Fruit fly (Drosophila melanogaster) whole organism, embryonic: ENCODE measurements around the gene CG7483.

ENCODE experiments used
- CG1024 ChIP-seq: fragments of 200-800 bp; sonication (Bioruptor generic); IDR thresholded peaks from 2 replicates; pipeline ENCODE4 v1.3.6; 2022; ENCODE audit warnings: missing biosample characterization, missing genetic modification characterization
- CG10431 ChIP-seq: fragments of 200-800 bp; sonication (Bioruptor generic); optimal IDR thresholded peaks from 3 replicates; lab custom pipeline; 2018; ENCODE audit warnings: missing biosample characterization, mild to moderate bottlenecking, missing genetic modification characterization
- CG13424 ChIP-seq: fragments of 200-800 bp; sonication (Bioruptor generic); optimal IDR thresholded peaks from 2 replicates; lab custom pipeline; 2019; ENCODE audit warnings: missing biosample characterization, mild to moderate bottlenecking, missing genetic modification characterization, moderate library complexity
- CG14050 ChIP-seq: fragments of 200-800 bp; sonication (Bioruptor generic); IDR thresholded peaks from 3 replicates; pipeline ENCODE4 v1.3.6; 2022; ENCODE audit warnings: missing biosample characterization, missing genetic modification characterization
- CG15011 ChIP-seq: fragments of 200-800 bp; sonication (Bioruptor generic); optimal IDR thresholded peaks from 3 replicates; lab custom pipeline; 2018; ENCODE audit warnings: missing biosample characterization, mild to moderate bottlenecking, missing genetic modification characterization
- CG17912 ChIP-seq: fragments of 200-800 bp; sonication (Bioruptor generic); optimal IDR thresholded peaks from 2 replicates; lab custom pipeline; 2018; ENCODE audit warnings: missing biosample characterization, mild to moderate bottlenecking, missing genetic modification characterization
- CG1832 ChIP-seq: fragments of 200-800 bp; sonication (Bioruptor generic); optimal IDR thresholded peaks from 2 replicates; lab custom pipeline; 2017; ENCODE audit warnings: missing biosample characterization, mild to moderate bottlenecking, missing genetic modification characterization, inconsistent platforms
- CG2129 ChIP-seq: fragments of 200-800 bp; sonication (Bioruptor generic); IDR thresholded peaks from 2 replicates; pipeline ENCODE4 v1.3.6; 2022; ENCODE audit warnings: missing biosample characterization, missing genetic modification characterization; ENCODE audit not compliant: partially characterized antibody
- CG31388 ChIP-seq: fragments of 200-800 bp; sonication (Bioruptor generic); optimal IDR thresholded peaks from 2 replicates; lab custom pipeline; 2016; ENCODE audit warnings: missing biosample characterization, missing genetic modification characterization
- CG3281 ChIP-seq: fragments of 200-800 bp; sonication (Bioruptor generic); optimal IDR thresholded peaks from 3 replicates; lab custom pipeline; 2017; ENCODE audit warnings: missing biosample characterization, mild to moderate bottlenecking, missing genetic modification characterization
- CG6765 ChIP-seq: fragments of 200-800 bp; sonication (Bioruptor generic); optimal IDR thresholded peaks from 3 replicates; lab custom pipeline; 2017; ENCODE audit warnings: missing biosample characterization, mild to moderate bottlenecking, missing genetic modification characterization
- CG7786 ChIP-seq: fragments of 200-800 bp; sonication (Bioruptor generic); optimal IDR thresholded peaks from 2 replicates; lab custom pipeline; 2016; ENCODE audit warnings: missing biosample characterization, missing genetic modification characterization
- CTCF ChIP-seq: fragments of 200-800 bp; sonication (Bioruptor generic); optimal IDR thresholded peaks from 2 replicates; lab custom pipeline; 2017; ENCODE audit warnings: missing biosample characterization, mild to moderate bottlenecking, missing genetic modification characterization, moderate library complexity
- Chrac-16 ChIP-seq: fragments of 200-800 bp; sonication (Bioruptor generic); optimal IDR thresholded peaks from 3 replicates; lab custom pipeline; 2016; ENCODE audit warnings: missing biosample characterization, missing genetic modification characterization
- Dek ChIP-seq: fragments of 200-800 bp; sonication (Bioruptor generic); optimal IDR thresholded peaks from 3 replicates; lab custom pipeline; 2019; ENCODE audit warnings: missing biosample characterization, mild to moderate bottlenecking, missing genetic modification characterization, moderate library complexity
- Doc2 ChIP-seq: fragments of 200-800 bp; sonication (Bioruptor generic); IDR thresholded peaks from 2 replicates; pipeline ENCODE4 v1.3.6; 2022; ENCODE audit warnings: missing biosample characterization, missing genetic modification characterization
- Ets65A ChIP-seq: fragments of 200-800 bp; sonication (Bioruptor generic); peaks from one replicate; lab custom pipeline; 2016; ENCODE audit warnings: missing biosample characterization, missing genetic modification characterization
- Ets97D ChIP-seq: fragments of 200-800 bp; sonication (Bioruptor generic); optimal IDR thresholded peaks from 3 replicates; lab custom pipeline; 2016; ENCODE audit warnings: missing biosample characterization, missing genetic modification characterization
- Fer2 ChIP-seq: fragments of 200-800 bp; sonication (Bioruptor generic); optimal IDR thresholded peaks from 2 replicates; lab custom pipeline; 2018; ENCODE audit warnings: missing biosample characterization, mild to moderate bottlenecking, missing genetic modification characterization, moderate library complexity
- GATAe ChIP-seq: fragments of 200-800 bp; sonication (Bioruptor generic); conservative IDR thresholded peaks from 2 replicates; pipeline ENCODE4 v1.3.6; 2022; ENCODE audit warnings: missing biosample characterization, missing genetic modification characterization
- HLH3B ChIP-seq: fragments of 200-800 bp; sonication (Bioruptor generic); IDR thresholded peaks from 2 replicates; pipeline ENCODE4 v1.3.6; 2022; ENCODE audit warnings: missing biosample characterization, missing genetic modification characterization
- Med ChIP-seq: fragments of 200-800 bp; sonication (Bioruptor generic); peaks from one replicate; lab custom pipeline; 2016; ENCODE audit warnings: missing biosample characterization, missing genetic modification characterization, mild to moderate bottlenecking, inconsistent platforms, moderate library complexity
- NC2β ChIP-seq: fragments of 200-800 bp; sonication (Bioruptor generic); optimal IDR thresholded peaks from 2 replicates; lab custom pipeline; 2016; ENCODE audit warnings: missing biosample characterization, missing genetic modification characterization
- Pdp1 ChIP-seq, 2 experiments: fragments of 200-800 bp; sonication (Bioruptor generic); optimal IDR thresholded peaks; 3 replicates each; lab custom pipeline; 2016; ENCODE audit warnings: missing biosample characterization in 2 of 2, missing genetic modification characterization in 2 of 2, mild to moderate bottlenecking in 1 of 2, moderate library complexity in 1 of 2
- Rfx ChIP-seq: fragments of 200-800 bp; sonication (Bioruptor generic); IDR thresholded peaks from 2 replicates; pipeline ENCODE4 v1.3.6; 2022; ENCODE audit warnings: missing biosample characterization, missing genetic modification characterization
- az2 ChIP-seq: fragments of 200-800 bp; sonication (Bioruptor generic); optimal IDR thresholded peaks from 3 replicates; lab custom pipeline; 2016; ENCODE audit warnings: missing biosample characterization, missing genetic modification characterization
- bab2 ChIP-seq: fragments of 200-800 bp; sonication (Bioruptor generic); optimal IDR thresholded peaks from 2 replicates; lab custom pipeline; 2016; ENCODE audit warnings: missing biosample characterization, missing genetic modification characterization
- bowl ChIP-seq: fragments of 200-800 bp; sonication (Bioruptor generic); IDR thresholded peaks from 2 replicates; pipeline ENCODE4 v1.3.6; 2022; ENCODE audit warnings: missing biosample characterization, missing genetic modification characterization
- cad ChIP-seq: fragments of >200 bp; optimal IDR thresholded peaks from 2 replicates; lab custom pipeline; 2017; ENCODE audit warnings: missing biosample characterization, missing genetic modification characterization
- cg ChIP-seq: fragments of 200-800 bp; sonication (Bioruptor generic); optimal IDR thresholded peaks from 3 replicates; lab custom pipeline; 2019; ENCODE audit warnings: missing biosample characterization, mild to moderate bottlenecking, missing genetic modification characterization, moderate library complexity
- chn ChIP-seq: fragments of 200-800 bp; sonication (Bioruptor generic); optimal IDR thresholded peaks from 2 replicates; lab custom pipeline; 2016; ENCODE audit warnings: missing biosample characterization, missing genetic modification characterization
- dmrt11E ChIP-seq: fragments of 200-800 bp; sonication (Bioruptor generic); optimal IDR thresholded peaks from 3 replicates; lab custom pipeline; 2018; ENCODE audit warnings: missing biosample characterization, mild to moderate bottlenecking, missing genetic modification characterization, moderate library complexity
- ewg ChIP-seq: fragments of 200-800 bp; sonication (Bioruptor generic); optimal IDR thresholded peaks from 3 replicates; lab custom pipeline; 2017; ENCODE audit warnings: mild to moderate bottlenecking, missing biosample characterization, missing genetic modification reagents, missing genetic modification characterization
- fd64A ChIP-seq: fragments of 200-800 bp; sonication (Bioruptor generic); optimal IDR thresholded peaks from 3 replicates; lab custom pipeline; 2018; ENCODE audit warnings: missing biosample characterization, mild to moderate bottlenecking, missing genetic modification characterization
- gce ChIP-seq: fragments of 200-800 bp; sonication (Bioruptor generic); IDR thresholded peaks from 3 replicates; pipeline ENCODE4 v1.3.6; 2022; ENCODE audit warnings: missing biosample characterization, missing genetic modification characterization
- hb ChIP-seq: fragments of 200-800 bp; sonication (Bioruptor generic); IDR thresholded peaks from 3 replicates; pipeline ENCODE4 v1.3.6; 2022; ENCODE audit warnings: missing biosample characterization, missing genetic modification characterization; ENCODE audit not compliant: partially characterized antibody
- lab ChIP-seq: fragments of 200-800 bp; sonication (Bioruptor generic); optimal IDR thresholded peaks from 3 replicates; lab custom pipeline; 2017; ENCODE audit warnings: missing biosample characterization, missing genetic modification characterization, mild to moderate bottlenecking, moderate library complexity, missing genetic modification reagents
- pan ChIP-seq, 4 experiments: fragments of >200 bp in 3 of 4; fragments of 200-800 bp in 1 of 4; sonication (Bioruptor generic) in 1 of 4; optimal IDR thresholded peaks in 3 of 4; IDR thresholded peaks in 1 of 4; 2 replicates each; pipeline versions ENCODE4 v1.3.6 to Lab custom; 2017 to 2022; ENCODE audit warnings: missing biosample characterization in 2 of 4, missing genetic modification characterization in 2 of 4, mixed read lengths in 1 of 4
- scrt ChIP-seq: fragments of 200-800 bp; sonication (Bioruptor generic); optimal IDR thresholded peaks from 2 replicates; lab custom pipeline; 2018; ENCODE audit warnings: missing biosample characterization, mild to moderate bottlenecking, missing genetic modification characterization, moderate library complexity
- sens ChIP-seq: fragments of 200-800 bp; sonication (Bioruptor generic); peaks from one replicate; lab custom pipeline; 2016; ENCODE audit warnings: missing biosample characterization, missing genetic modification characterization
- seq ChIP-seq: fragments of 200-800 bp; sonication (Bioruptor generic); IDR thresholded peaks from 2 replicates; pipeline ENCODE4 v1.3.6; 2022; ENCODE audit warnings: missing biosample characterization, missing genetic modification characterization
- sug ChIP-seq: fragments of 200-800 bp; optimal IDR thresholded peaks from 2 replicates; lab custom pipeline; 2019; ENCODE audit warnings: missing biosample characterization, mild to moderate bottlenecking, missing genetic modification characterization, moderate library complexity
- tx ChIP-seq: fragments of 200-800 bp; sonication (Bioruptor generic); optimal IDR thresholded peaks from 2 replicates; lab custom pipeline; 2016; ENCODE audit warnings: missing biosample characterization, missing genetic modification characterization
- vnd ChIP-seq: fragments of 200-800 bp; sonication (Bioruptor generic); IDR thresholded peaks from 3 replicates; pipeline ENCODE4 v1.3.6; 2022; ENCODE audit warnings: missing biosample characterization, missing genetic modification characterization; ENCODE audit not compliant: partially characterized antibody

The CG7483 gene

dm6 chr3R:8308515-8308959 is 4.5 kb upstream of the CG7483 start, which contains the start of gene tex (continued):
- TF ChIP-seq sug (no peak), cg (GFP tag; lab: Kevin White, UChicago) (no peak), NC2β (GFP tag; lab: Kevin White, UChicago) (peak; percentile 12), CG1832 (GFP tag; lab: Kevin White, UChicago) (no peak), vnd (GFP tag; lab: Robert Waterston, UW) (no peak), CG1024 (no peak), scrt (GFP tag; lab: Kevin White, UChicago) (no peak), CG14050 (GFP tag; lab: Robert Waterston, UW) (no peak), seq (GFP tag; lab: Robert Waterston, UW) (no peak)
- TF ChIP-seq, all 482 proteins: peak for 146

DNA sequence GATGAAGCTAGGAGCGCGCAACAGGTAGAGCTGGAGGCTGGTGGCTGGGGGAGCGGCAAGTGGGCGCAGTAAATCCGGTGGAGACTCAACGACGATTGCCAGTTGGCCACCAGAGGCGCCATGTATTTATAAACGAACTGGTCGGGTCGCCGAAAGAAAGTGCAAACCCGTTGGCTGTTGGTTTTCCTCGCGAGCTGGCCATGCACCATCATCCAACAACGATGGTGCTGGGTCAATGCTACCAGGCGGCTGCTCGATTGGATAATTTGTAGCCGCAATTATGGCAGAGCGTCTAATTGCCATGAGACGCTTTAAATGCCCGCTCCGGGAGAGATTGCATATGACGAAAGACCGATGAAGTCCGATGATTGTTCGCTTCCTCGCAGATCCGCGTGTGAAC is 2.3 kb upstream of the CG7483 start, which contains the start of gene CG11693:
Gene CG11693 (minus strand): TSS at position 101 of the 400 bp plus-strand sequence.
- TF ChIP-seq hb (GFP tag; lab: Robert Waterston, UW) (no peak), Med (GFP tag; lab: Kevin White, UChicago) (peak; percentile 1)

- TF ChIP-seq CG7786 (GFP tag; lab: Kevin White, UChicago) (no peak), sens (peak; percentile 52)
Measured at dm6 chr3R:8312037-8312436, 971 bp upstream of the CG7483 start, which contains the start of the genes CG11694 and CG11698. Gene CG11694, minus strand, starts transcription at chr3R:8312137. Gene CG11698, plus strand, starts transcription at chr3R:8312188.

- TF ChIP-seq ewg (GFP tag; lab: Kevin White, UChicago) (peak; percentile 38), CTCF (GFP tag; lab: Kevin White, UChicago) (peak; percentile 53), chn (GFP tag; lab: Kevin White, UChicago) (no peak), Chrac-16 (no peak), CG6765 (GFP tag; lab: Kevin White, UChicago) (no peak), scrt (GFP tag; lab: Kevin White, UChicago) (no peak), CG17912 (GFP tag; lab: Kevin White, UChicago) (no peak), CG31388 (GFP tag; lab: Kevin White, UChicago) (no peak), Doc2 (GFP tag; lab: Robert Waterston, UW) (no peak), bab2 (GFP tag; lab: Kevin White, UChicago) (no peak), tx (GFP tag; lab: Kevin White, UChicago) (no peak), gce (no peak), HLH3B (GFP tag; lab: Robert Waterston, UW) (no peak), CG3281 (GFP tag; lab: Kevin White, UChicago) (no peak), Med (GFP tag; lab: Kevin White, UChicago) (peak; percentile 79), pan (optimal IDR thresholded peaks at IDR 0.05; lab: Kevin White, UChicago) (no peak), pan (GFP tag; optimal IDR thresholded peaks at IDR 0.05 in 1 of 2, IDR thresholded peaks at IDR 0.05 in 1 of 2) (no peak), az2 (GFP tag; lab: Kevin White, UChicago) (no peak), CG13424 (no peak), bowl (GFP tag; lab: Robert Waterston, UW) (no peak), Ets97D (peak; percentile 42), Rfx (0 out of 2 replicates have a peak, but pooled peaks have one; percentile 32), Pdp1 (GFP tag; optimal IDR thresholded peaks at IDR 0.05; lab: Kevin White, UChicago) (peak in 1 of 2 experiments; percentile 18), dmrt11E (no peak), cad (GFP tag; lab: Kevin White, UChicago) (no peak), CG2129 (GFP tag; lab: Robert Waterston, UW) (no peak), Ets65A (GFP tag; lab: Kevin White, UChicago) (no peak), Dek (no peak), fd64A (GFP tag; lab: Kevin White, UChicago) (no peak), CG15011 (GFP tag; lab: Kevin White, UChicago) (no peak), CG10431 (GFP tag; lab: Kevin White, UChicago) (no peak), GATAe (GFP tag; lab: Robert Waterston, UW) (peak; percentile 24; the same call in 1 of the 2 replicates), lab (GFP tag; lab: Kevin White, UChicago) (no peak), Fer2 (tag; lab: Kevin White, UChicago) (no peak)
Measured at dm6 chr3R:8316344-8317105, 3.5 kb downstream of the CG7483 start, which contains the start of gene Coq2. Gene Coq2, minus strand, starts transcription at chr3R:8316543.
